Fruit fly (Drosophila melanogaster): Measurements from ENCODE around the gene CG6938.

- TF ChIP-seq CG7045 (GFP tag; optimal IDR thresholded peaks at IDR 0.05): no peak
- TF ChIP-seq CG11617 (GFP tag; optimal IDR thresholded peaks at IDR 0.05): no peak
- no peak for TF ChIP-seq Crg-1 (GFP tag; optimal IDR thresholded peaks at IDR 0.05)
- no peak for TF ChIP-seq CG12768 (GFP tag; optimal IDR thresholded peaks at IDR 0.05)
- TF ChIP-seq toe (GFP tag; optimal IDR thresholded peaks at IDR 0.05): no peak
- TF ChIP-seq tj (GFP tag; optimal IDR thresholded peaks at IDR 0.05): no peak
- no peak for TF ChIP-seq CG14711 (tag; optimal IDR thresholded peaks at IDR 0.05)
- TF ChIP-seq ovo (GFP tag; optimal IDR thresholded peaks at IDR 0.05): no peak
- TF ChIP-seq kay (GFP tag; ENCODE audit: borderline replicate concordance): peak; percentile 7
- no peak for TF ChIP-seq cic (GFP tag; optimal IDR thresholded peaks at IDR 0.05)
- TF ChIP-seq CG5204 (GFP tag; optimal IDR thresholded peaks at IDR 0.05): no peak
- TF ChIP-seq CG1620 (GFP tag; optimal IDR thresholded peaks at IDR 0.05): no peak
- no peak for TF ChIP-seq bab1 (GFP tag; optimal IDR thresholded peaks at IDR 0.05)
These were observed 30.9 kb upstream of the CG6938 start, which contains the start of gene CG7248 for dm6 chr3L:11953783-11954182.
